Worm (Caenorhabditis elegans): Measurements from ENCODE around the gene twk-26.

- TF ChIP-seq flt-1 (GFP tag; IDR thresholded peaks at IDR 0.05) = no peak
- no peak for TF ChIP-seq ref-1 (GFP tag; conservative IDR thresholded peaks at IDR 0.05)
- TF ChIP-seq ztf-29 (GFP tag; IDR thresholded peaks at IDR 0.05) = no peak
These were observed 14.0 kb downstream of the twk-26 start for ce11 chrX:3040609-3041008.
